Fruit fly (Drosophila melanogaster): ENCODE measurements around the gene Pcyt2.

Gene Pcyt2

DNA sequence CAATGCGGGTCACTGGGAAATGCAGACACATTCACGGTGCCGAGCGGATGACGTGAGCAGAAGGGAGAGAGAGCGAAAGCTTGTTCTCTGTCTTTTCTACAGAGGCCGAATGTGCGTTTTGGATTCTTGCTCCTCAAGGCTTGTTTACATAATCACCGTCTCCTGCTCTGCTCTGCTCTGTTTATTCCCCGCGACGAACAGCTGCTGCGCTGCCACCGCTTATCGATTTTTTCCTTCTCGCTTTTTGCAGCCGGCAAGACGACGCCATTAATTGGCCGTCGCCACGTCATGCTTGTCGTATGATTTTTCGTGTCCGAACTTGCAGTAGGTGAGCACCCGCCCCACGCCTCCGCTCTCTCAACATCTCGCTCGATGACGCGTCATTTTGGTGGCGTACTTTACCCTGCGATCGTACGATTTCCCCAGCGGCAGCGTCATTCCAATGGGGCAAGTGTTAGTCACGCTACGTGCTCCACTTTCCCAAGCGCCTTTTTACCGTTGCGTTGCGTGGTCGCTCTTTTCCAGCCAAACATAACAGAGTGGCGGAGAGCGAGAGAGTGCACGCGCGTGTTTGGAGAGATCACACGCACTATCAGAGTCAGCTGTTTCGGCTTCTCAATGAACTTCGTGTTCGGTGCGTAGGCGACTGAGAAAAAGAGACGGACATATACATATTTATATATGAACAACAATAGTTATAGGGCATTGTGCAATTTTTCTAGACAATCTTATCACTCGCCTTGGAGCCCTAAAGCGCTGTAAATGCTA, 6.8 kb upstream of the Pcyt2 start:
- TF ChIP-seq CG17801 (GFP tag; optimal IDR thresholded peaks at IDR 0.05; ENCODE audit: partially characterized antibody): peak; percentile 87

DNA sequence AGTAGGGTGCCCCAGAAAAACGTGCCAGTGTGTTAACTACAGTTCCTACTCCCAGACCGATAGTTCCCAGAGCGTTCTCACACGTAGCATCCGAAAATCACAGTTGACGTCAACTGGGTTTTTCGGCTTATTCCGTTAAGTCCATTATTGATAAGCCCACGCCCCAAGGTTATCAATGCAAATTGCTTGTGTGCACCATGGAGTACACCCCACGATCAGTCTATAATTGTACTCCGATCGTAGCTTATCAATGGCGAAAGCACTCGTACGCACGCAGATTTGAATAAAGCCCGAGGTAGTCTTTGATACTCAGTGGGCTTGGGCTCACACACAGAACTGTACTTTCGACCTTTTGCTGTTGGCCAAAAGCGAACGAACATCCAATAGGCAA, 6.2 kb upstream of the Pcyt2 start:
- no peak for TF ChIP-seq CG17801 (GFP tag; optimal IDR thresholded peaks at IDR 0.05; ENCODE audit: partially characterized antibody)

DNA sequence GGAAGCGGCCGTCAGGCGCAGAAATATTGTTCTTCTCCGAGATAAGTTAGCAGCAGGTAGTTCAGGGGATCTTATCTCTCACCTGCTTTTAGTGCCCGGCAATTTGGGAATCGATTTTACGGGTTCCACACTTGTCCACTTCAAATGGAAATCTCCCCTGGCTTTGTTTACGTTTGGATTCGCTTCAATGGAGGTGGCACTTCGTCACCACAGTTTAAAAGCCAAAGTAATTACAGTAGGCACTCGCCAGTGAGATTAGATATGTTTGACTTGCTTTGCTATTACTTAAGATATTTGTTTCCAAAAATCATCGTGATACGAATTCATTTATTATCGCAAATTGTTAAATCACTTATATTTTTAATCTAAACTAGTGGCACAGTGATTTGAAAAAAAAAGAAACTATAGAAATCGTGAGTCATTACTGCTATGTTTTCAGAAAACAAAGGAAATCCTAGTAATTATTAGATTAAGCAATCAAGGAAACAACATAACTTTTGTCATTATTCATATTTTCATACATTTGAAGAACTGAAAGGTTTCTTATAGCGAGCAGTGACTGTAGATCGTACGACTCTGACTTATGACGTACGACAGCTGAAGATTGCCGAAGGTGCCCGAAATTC, 4.8 kb upstream of the Pcyt2 start:
- peak; percentile 72 for TF ChIP-seq CG17801 (GFP tag; optimal IDR thresholded peaks at IDR 0.05; ENCODE audit: partially characterized antibody)

DNA sequence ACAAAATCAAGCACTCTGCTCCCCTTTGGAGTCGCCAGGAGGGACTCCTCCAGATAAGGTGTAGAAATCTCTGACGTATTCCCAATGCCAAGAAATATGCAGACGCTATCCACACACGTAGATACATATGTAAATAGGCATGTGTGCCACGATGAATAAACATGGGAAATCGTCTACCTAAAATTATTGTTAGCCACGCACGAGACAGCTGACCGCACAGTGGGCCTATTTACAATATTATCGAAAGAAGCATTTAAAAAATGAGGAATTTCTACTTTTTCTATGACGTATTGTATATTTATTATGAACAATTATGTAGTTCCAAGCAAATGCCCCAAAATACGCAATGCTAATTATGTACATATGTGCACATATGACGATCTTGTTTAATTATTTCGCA, 4.1 kb upstream of the Pcyt2 start:
- no peak for TF ChIP-seq CG17801 (GFP tag; optimal IDR thresholded peaks at IDR 0.05; ENCODE audit: partially characterized antibody)

DNA sequence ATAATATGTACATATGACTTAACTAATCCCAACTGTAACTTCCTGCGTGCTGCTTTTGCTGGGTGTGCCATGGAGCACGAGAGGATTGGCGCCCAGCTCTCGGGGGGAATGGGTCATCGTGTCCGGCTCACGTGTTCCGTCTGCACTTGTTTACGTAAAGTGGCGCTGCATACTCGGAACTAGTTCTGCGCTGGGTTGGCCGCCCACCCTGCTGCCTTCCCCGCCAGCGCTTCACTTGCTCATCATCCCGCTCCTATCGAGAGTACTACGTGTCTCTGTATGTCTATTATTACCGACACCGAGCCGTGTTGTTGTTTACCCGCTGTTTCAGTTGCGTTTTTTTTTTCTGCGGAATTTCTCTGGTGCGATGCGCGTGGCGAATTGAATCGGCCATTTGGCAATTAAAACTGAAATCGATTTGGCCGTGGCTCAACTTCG, 3.6 kb upstream of the Pcyt2 start:
- no peak for TF ChIP-seq CG17801 (GFP tag; optimal IDR thresholded peaks at IDR 0.05; ENCODE audit: partially characterized antibody)

DNA sequence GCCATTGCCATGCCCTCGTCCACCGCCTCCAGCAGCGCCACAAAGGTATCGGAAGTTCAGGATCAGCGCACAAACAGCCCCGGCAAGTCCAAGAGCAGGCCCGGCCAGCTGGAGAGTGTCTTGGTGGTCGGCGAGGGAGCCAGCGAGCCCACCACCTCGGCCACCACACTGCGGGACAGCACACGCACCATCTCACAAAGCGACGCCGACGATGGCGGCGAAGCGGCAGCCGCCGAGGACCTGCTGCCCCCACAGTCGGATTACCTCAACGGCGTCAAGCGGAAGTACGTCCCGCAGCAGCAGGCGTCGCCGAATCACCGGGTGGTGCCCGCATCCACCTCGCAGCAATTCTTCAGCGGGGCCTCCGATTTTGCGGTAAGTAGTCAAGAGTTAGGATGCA, 2.4 kb upstream of the Pcyt2 start:
- TF ChIP-seq CG17801 (GFP tag; optimal IDR thresholded peaks at IDR 0.05; ENCODE audit: partially characterized antibody): no peak

DNA sequence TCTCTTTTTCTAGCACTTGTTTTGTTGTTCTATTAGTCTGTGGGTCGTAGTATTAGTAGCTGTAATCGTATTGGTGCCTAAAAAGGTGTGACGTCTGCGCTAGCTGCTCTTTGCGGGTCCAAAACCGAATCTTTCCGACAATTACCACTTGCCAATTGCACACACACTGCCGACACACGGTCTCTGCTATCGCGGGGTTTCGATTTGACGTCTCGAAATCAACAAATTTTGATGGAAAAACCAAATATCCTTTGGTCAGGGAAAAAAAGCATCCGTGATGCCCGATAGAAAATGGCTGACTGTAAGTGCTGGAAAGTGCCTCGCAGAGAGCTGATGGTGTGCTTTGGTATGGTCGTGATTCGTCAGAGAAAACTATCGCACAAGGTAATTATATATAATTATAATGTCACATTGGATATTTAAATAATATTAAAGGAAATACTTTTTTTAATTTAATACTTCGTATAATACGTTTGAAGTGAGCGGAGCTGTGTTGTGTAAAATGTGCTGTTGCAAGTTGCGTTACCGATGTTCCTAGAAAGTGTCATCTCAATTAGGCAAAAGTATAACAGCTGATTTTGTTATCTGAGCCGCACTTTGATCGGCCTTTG, 5.0 kb downstream of the Pcyt2 start, which contains the start of the genes Pex10 and CG12099:
Gene Pex10 (plus strand): TSS at position 51 of the 611 bp plus-strand sequence.
Gene CG12099 (minus strand): TSS at position 307 of the 611 bp plus-strand sequence.
- TF ChIP-seq CG17801 (GFP tag; optimal IDR thresholded peaks at IDR 0.05; ENCODE audit: partially characterized antibody): peak; percentile 85

DNA sequence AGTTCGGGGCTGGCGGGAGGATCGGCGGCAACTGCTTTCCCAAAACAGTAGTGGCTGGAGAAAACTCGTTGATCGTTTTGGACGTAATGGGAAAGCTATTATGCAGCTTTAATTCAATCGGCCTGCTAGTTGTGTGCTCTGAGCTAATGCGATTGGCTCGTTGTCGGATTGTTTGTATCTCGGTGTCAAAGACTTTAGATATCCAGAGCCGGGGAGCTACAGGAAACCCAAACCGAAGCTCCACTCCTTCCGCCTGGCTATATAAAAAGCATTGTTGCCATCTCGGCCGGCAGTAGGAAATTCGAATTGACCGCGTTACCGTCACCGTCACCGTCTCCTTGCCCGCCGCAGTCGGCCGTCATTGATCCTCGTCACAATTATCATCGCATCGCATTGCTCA, 11.8 kb downstream of the Pcyt2 start, which contains the start of gene CG12003:
Gene CG12003 (plus strand): TSS at position 301 of the 400 bp plus-strand sequence.
- TF ChIP-seq CG17801 (GFP tag; optimal IDR thresholded peaks at IDR 0.05; ENCODE audit: partially characterized antibody): no peak

DNA sequence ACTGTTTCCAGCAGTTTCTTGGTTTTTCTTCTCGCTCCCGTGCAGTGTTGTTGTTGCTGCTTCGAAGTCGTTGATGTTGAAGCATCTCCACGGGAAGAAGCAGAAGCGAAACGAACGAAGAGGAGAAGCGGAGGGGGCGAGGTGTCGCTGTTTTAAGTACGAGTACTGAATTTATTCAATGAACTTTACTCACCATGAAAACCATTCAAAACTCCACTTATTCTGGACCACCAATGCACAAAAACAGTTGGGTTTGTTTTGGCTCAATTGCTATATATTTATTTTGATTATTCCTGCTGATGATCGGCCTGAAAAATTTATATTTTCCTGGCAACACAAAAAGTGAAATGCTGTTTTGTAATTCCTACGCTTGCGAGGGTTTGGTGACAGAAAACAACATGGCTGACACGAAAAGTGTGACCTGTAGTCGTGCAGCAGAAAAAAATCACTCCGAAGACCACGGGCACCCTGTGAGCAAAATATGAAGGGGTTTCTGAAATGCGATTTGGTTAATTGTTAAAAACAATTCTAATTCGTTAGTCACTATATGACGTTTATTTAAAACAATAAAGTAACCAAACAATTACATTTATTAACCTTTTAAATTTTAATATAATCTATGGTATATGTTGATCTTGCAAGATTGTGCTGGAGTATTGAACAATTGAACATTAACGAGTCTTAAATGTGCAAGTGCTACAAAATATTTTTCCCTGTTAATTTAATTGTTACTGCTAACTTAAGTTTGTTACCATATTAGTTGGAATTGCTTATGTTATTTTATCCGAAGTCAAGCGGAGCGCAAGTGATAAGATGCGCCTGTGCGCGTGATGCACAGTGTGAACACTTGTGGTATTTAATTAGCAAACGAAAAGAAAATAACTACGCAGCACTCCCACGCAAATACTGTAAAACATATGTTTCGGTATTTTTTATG, 15.2 kb downstream of the Pcyt2 start, which contains the start of gene CG7879:
Gene CG7879 (minus strand): TSS at position 384 of the 937 bp plus-strand sequence.
- TF ChIP-seq CG17801 (GFP tag; optimal IDR thresholded peaks at IDR 0.05; ENCODE audit: partially characterized antibody): no peak

DNA sequence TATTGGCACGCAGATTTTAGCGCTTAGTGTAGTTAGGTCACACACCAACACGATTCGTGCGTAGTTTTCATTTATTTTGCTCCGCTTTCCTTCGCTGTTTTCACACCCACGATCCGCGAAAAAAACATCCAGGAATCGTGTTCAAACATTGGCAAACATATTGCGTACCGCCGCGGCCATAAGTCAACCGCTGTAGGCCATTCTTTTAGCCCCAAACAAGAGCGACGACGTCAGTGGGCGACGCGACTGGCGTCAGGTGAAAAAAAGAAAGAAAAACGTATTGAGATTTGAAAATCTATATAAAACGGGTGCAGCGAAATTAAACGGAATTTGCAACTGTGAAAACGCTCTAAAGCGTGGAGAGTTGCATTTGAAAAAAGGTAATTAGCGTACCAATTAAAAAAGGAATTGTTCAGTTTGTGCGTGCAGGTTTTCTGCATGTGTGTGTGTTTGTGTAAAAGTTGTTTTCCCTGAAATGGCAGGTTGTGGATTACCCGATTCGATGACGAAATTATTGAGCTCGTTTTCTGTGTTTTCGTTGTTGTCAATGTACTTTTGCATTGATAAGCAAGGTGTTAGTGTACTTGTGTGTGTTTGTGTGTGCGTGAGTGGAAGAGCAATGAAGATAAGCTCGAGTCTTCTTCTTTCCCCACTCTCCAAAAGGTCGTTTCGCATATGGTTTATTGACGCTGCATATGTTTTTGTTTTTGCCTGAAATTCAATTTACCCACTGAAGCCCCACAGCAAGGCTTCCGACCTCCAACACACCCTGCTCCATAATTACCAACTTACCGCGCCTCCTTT, 16.1 kb downstream of the Pcyt2 start, which contains the start of gene Tmep:
Gene Tmep (plus strand): TSS at position 20 of the 804 bp plus-strand sequence.
- no peak for TF ChIP-seq CG17801 (GFP tag; optimal IDR thresholded peaks at IDR 0.05; ENCODE audit: partially characterized antibody)

DNA sequence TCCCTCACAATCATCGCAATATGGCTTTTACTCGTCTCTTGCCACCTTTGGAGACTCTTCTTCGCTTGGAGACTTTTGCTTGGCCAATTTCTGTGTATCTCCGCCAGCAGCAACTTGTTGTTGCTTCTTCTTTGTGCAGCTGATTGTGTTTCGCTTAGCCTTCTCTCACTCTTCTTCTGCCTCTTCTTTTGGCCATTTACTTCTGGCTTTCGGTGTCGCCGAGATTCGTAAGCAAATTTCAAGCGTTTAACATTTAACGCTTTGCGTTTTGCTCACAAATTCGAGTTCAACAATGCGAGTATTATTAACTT, 16.6 kb downstream of the Pcyt2 start:
- no peak for TF ChIP-seq CG17801 (GFP tag; optimal IDR thresholded peaks at IDR 0.05; ENCODE audit: partially characterized antibody)

DNA sequence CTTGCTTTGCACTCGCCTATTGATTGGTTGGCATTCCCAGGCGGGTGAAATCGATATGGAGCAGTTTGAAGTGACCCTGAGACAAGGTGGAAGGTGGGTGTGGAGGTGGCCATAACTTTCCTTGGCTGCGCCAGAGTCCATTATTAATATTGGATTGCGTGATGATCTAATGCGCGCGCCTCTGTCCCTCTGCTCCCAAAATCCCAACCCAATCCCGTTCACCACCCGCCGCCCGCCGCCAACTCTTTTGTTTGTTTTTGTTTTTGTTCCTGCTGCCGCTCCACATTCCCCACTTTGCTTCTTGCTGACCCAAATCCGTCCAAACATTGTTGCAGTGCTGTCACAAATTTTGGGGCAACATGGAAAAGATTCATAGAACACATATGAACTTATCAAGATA, 17.8 kb downstream of the Pcyt2 start:
- no peak for TF ChIP-seq CG17801 (GFP tag; optimal IDR thresholded peaks at IDR 0.05; ENCODE audit: partially characterized antibody)

DNA sequence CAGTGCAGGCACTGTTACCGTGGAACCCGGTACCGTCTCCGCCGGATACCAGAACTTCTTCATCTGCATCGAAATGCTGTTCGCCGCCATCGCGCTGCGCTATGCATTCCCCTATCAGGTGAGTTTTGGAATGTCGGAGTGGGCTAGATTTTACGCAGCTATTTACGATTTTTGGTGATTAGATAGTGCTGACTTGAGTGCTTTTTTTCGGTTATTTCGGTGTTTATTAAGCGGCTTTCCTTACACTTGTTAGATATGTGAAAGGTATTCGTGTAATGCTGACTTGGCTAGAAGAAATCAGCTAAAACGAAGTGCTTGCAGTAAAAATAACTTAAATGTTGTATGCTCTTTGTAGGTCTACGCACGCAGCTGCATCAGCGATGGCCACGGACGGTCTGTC, 19.9 kb downstream of the Pcyt2 start:
- no peak for TF ChIP-seq CG17801 (GFP tag; optimal IDR thresholded peaks at IDR 0.05; ENCODE audit: partially characterized antibody)

All from ovary, adult (tissue).